Worm (Caenorhabditis elegans) whole organism, mixed stage, embryonic: ENCODE data around the gene T19D12.5.

Experiments
- M03D4.4 ChIP-seq: sonication (generic microtip); optimal IDR thresholded peaks from 2 replicates; lab custom pipeline; 2017; ENCODE audit warnings: mild to moderate bottlenecking, missing genetic modification characterization, missing compliant biosample characterization
- bed-3 ChIP-seq: fragments of 200-800 bp; sonication (Bioruptor generic); optimal IDR thresholded peaks from 3 replicates; lab custom pipeline; 2018; ENCODE audit warnings: mild to moderate bottlenecking, missing genetic modification characterization, moderate library complexity, missing compliant biosample characterization
- blmp-1 ChIP-seq: fragments of 150-350 bp; optimal IDR thresholded peaks from 2 replicates; lab custom pipeline; 2014; ENCODE audit warnings: missing biosample characterization, missing genetic modification characterization
- ceh-39 ChIP-seq: fragments of 150-350 bp; optimal IDR thresholded peaks from 2 replicates; lab custom pipeline; 2014; ENCODE audit warnings: missing biosample characterization, missing genetic modification characterization
- ceh-43 ChIP-seq: fragments of 200-800 bp; sonication (Bioruptor generic); optimal IDR thresholded peaks from 2 replicates; lab custom pipeline; 2018; ENCODE audit warnings: mild to moderate bottlenecking, missing genetic modification characterization, moderate library complexity, missing compliant biosample characterization
- ceh-83 ChIP-seq: fragments of 200-800 bp; sonication (Bioruptor generic); optimal IDR thresholded peaks from 2 replicates; lab custom pipeline; 2018; ENCODE audit warnings: mild to moderate bottlenecking, missing genetic modification characterization, missing compliant biosample characterization
- ces-1 ChIP-seq: fragments of 150-350 bp; optimal IDR thresholded peaks from 2 replicates; lab custom pipeline; 2014; ENCODE audit warnings: missing biosample characterization, missing genetic modification reagents, missing genetic modification characterization
- cnd-1 ChIP-seq: fragments of 200-800 bp; sonication (Bioruptor generic); optimal IDR thresholded peaks from 2 replicates; lab custom pipeline; 2018; ENCODE audit warnings: mild to moderate bottlenecking, missing genetic modification characterization, missing compliant biosample characterization
- drap-1 ChIP-seq: fragments of 200-800 bp; sonication (Bioruptor generic); optimal IDR thresholded peaks from 3 replicates; lab custom pipeline; 2018; ENCODE audit warnings: mild to moderate bottlenecking, missing genetic modification characterization, missing compliant biosample characterization
- elt-3 ChIP-seq: fragments of 150-350 bp; optimal IDR thresholded peaks from 2 replicates; lab custom pipeline; 2014; ENCODE audit warnings: missing biosample characterization, missing genetic modification characterization
- flh-1 ChIP-seq: fragments of 200-800 bp; sonication (Bioruptor generic); optimal IDR thresholded peaks from 2 replicates; lab custom pipeline; 2018; ENCODE audit warnings: mild to moderate bottlenecking, missing genetic modification characterization, moderate library complexity, missing compliant biosample characterization
- hlh-1 ChIP-seq: fragments of 150-350 bp; optimal IDR thresholded peaks from 2 replicates; lab custom pipeline; 2014; ENCODE audit warnings: missing biosample characterization, missing genetic modification reagents, missing genetic modification characterization
- lin-13 ChIP-seq: fragments of 150-350 bp; optimal IDR thresholded peaks from 2 replicates; lab custom pipeline; 2014; ENCODE audit warnings: missing biosample characterization, missing genetic modification characterization
- lin-32 ChIP-seq: fragments of 200-800 bp; sonication (Bioruptor generic); optimal IDR thresholded peaks from 2 replicates; lab custom pipeline; 2018; ENCODE audit warnings: mild to moderate bottlenecking, missing genetic modification characterization, missing compliant biosample characterization
- lsy-2 ChIP-seq: fragments of 150-350 bp; optimal IDR thresholded peaks from 2 replicates; lab custom pipeline; 2014; ENCODE audit warnings: missing biosample characterization, missing genetic modification characterization
- mab-5 ChIP-seq: fragments of 150-350 bp; optimal IDR thresholded peaks from 2 replicates; lab custom pipeline; 2014; ENCODE audit warnings: missing biosample characterization, missing genetic modification characterization
- mep-1 ChIP-seq: fragments of 150-350 bp; optimal IDR thresholded peaks from 2 replicates; lab custom pipeline; 2017; ENCODE audit warnings: missing biosample characterization, missing genetic modification reagents, missing genetic modification characterization, inconsistent platforms
- mls-2 ChIP-seq: sonication (generic microtip); optimal IDR thresholded peaks from 2 replicates; lab custom pipeline; 2016; ENCODE audit warnings: mild to moderate bottlenecking, missing genetic modification characterization, moderate library complexity, missing compliant biosample characterization
- nhr-12 ChIP-seq: fragments of 150-350 bp; optimal IDR thresholded peaks from 2 replicates; lab custom pipeline; 2014; ENCODE audit warnings: missing biosample characterization, missing genetic modification characterization
- nhr-2 ChIP-seq: fragments of 150-350 bp; optimal IDR thresholded peaks from 2 replicates; lab custom pipeline; 2014; ENCODE audit warnings: missing biosample characterization, missing genetic modification characterization
- nhr-237 ChIP-seq: fragments of 150-350 bp; optimal IDR thresholded peaks from 2 replicates; lab custom pipeline; 2014; ENCODE audit warnings: missing biosample characterization, missing genetic modification characterization
- nhr-28 ChIP-seq: fragments of 150-350 bp; optimal IDR thresholded peaks from 2 replicates; lab custom pipeline; 2014; ENCODE audit warnings: missing biosample characterization, missing genetic modification characterization
- nhr-76 ChIP-seq: sonication (generic microtip); optimal IDR thresholded peaks from 2 replicates; lab custom pipeline; 2017; ENCODE audit warnings: missing biosample characterization, missing genetic modification characterization
- pha-4 ChIP-seq: fragments of 150-350 bp; optimal IDR thresholded peaks from 2 replicates; lab custom pipeline; 2018; ENCODE audit warnings: missing biosample characterization, missing genetic modification reagents, missing genetic modification characterization
- sptf-1 ChIP-seq: sonication (generic microtip); optimal IDR thresholded peaks from 2 replicates; lab custom pipeline; 2017; ENCODE audit warnings: mild to moderate bottlenecking, missing genetic modification characterization, moderate library complexity, missing compliant biosample characterization
- tbx-8 ChIP-seq: fragments of 200-800 bp; sonication (Bioruptor generic); optimal IDR thresholded peaks from 2 replicates; lab custom pipeline; 2018; ENCODE audit warnings: mild to moderate bottlenecking, missing genetic modification characterization, moderate library complexity, missing compliant biosample characterization
- unc-120 ChIP-seq: sonication (generic microtip); optimal IDR thresholded peaks from 2 replicates; lab custom pipeline; 2017; ENCODE audit warnings: missing genetic modification characterization, missing compliant biosample characterization; ENCODE audit not compliant: poor library complexity, severe bottlenecking
- unc-39 ChIP-seq: fragments of 150-350 bp; optimal IDR thresholded peaks from 2 replicates; lab custom pipeline; 2014; ENCODE audit warnings: missing biosample characterization, missing genetic modification characterization
- unc-62 ChIP-seq: fragments of 150-350 bp; optimal IDR thresholded peaks from 2 replicates; lab custom pipeline; 2014; ENCODE audit warnings: missing biosample characterization, missing genetic modification reagents, missing genetic modification characterization
- zip-8 ChIP-seq: fragments of 150-350 bp; optimal IDR thresholded peaks from 2 replicates; lab custom pipeline; 2014; ENCODE audit warnings: missing biosample characterization, missing genetic modification characterization
- ztf-11 ChIP-seq: fragments of 150-350 bp; optimal IDR thresholded peaks from 2 replicates; lab custom pipeline; 2014; ENCODE audit warnings: missing biosample characterization, missing genetic modification characterization

Gene T19D12.5

ce11 chrII:6667534-6667933 lies 31.5 kb upstream of the T19D12.5 start:
- TF ChIP-seq flh-1 (GFP tag; lab: Kevin White, UChicago), result no peak

DNA sequence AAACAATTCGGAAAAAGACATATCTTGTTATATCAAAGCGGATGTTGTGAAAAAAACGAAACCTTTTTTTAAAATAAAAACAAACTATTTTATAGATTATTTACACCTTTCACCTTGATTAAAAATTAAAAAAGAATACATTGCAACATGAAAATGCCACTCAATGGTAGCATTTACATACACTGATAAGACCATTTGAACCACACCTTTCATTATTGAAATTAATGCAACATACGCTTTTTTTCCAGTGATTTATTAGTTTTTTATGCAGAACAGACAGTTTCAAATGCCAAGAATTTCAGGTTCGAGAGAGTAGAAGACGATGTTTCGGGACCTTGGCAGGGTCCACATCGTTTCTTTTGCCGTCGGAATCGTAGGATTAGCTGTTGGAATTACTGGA lies 30.6 kb upstream of the T19D12.5 start, which contains the start of gene T19D12.1:
Gene T19D12.1, plus strand, starts transcription at position 301 of the 400 bp plus-strand sequence.
- no peak for TF ChIP-seq mep-1 (tag; lab: Kevin White, UChicago)
- TF ChIP-seq mab-5 (tag; lab: Kevin White, UChicago), result no peak
- TF ChIP-seq lin-13 (tag; lab: Kevin White, UChicago), result no peak
- TF ChIP-seq sptf-1 (tag; lab: Kevin White, UChicago), result no peak
- TF ChIP-seq ceh-43 (GFP tag; lab: Kevin White, UChicago), result no peak
- no peak for TF ChIP-seq zip-8 (tag; lab: Kevin White, UChicago)
- TF ChIP-seq nhr-2 (tag; lab: Kevin White, UChicago), result no peak
- TF ChIP-seq unc-120 (tag; lab: Kevin White, UChicago), result no peak
- TF ChIP-seq ceh-83 (GFP tag; lab: Kevin White, UChicago), result no peak
- no peak for TF ChIP-seq nhr-12
- no peak for TF ChIP-seq M03D4.4
- TF ChIP-seq drap-1 (GFP tag; lab: Kevin White, UChicago), result no peak
- TF ChIP-seq, all 35 proteins: peak for 0

DNA sequence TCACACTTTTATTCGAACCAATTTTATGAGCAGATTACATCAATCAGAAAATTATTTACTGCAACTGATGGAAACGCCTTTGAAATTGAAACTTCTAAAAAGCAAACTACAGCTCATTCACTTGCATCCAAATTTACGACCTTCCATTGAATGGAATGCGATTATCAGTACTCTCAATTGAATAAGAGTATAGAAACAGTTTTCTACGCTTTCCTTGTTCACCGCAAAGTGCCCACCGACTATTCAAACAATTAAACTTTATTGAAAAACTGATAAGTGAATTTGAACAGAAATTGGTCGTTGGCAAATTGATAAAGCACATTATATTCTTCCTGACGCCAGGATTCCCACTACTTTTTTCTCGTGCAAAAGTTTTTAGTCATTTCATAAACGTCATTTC lies 29.9 kb upstream of the T19D12.5 start:
- TF ChIP-seq blmp-1 (tag; lab: Kevin White, UChicago), result no peak
- TF ChIP-seq tbx-8, result no peak
- no peak for TF ChIP-seq unc-39 (tag; lab: Kevin White, UChicago)
- no peak for TF ChIP-seq drap-1 (GFP tag; lab: Kevin White, UChicago)
- no peak for TF ChIP-seq nhr-237 (tag; lab: Kevin White, UChicago)
- no peak for TF ChIP-seq unc-120 (tag; lab: Kevin White, UChicago)
- no peak for TF ChIP-seq mls-2 (tag; lab: Kevin White, UChicago)
- no peak for TF ChIP-seq sptf-1 (tag; lab: Kevin White, UChicago)
- no peak for TF ChIP-seq M03D4.4
- TF ChIP-seq pha-4 (tag; lab: Kevin White, UChicago), result no peak
- no peak for TF ChIP-seq unc-62 (GFP tag; lab: Kevin White, UChicago)
- TF ChIP-seq lsy-2 (tag; lab: Kevin White, UChicago), result no peak
- no peak for TF ChIP-seq lin-32 (GFP tag; lab: Kevin White, UChicago)
- no peak for TF ChIP-seq ces-1 (GFP tag; lab: Kevin White, UChicago)

DNA sequence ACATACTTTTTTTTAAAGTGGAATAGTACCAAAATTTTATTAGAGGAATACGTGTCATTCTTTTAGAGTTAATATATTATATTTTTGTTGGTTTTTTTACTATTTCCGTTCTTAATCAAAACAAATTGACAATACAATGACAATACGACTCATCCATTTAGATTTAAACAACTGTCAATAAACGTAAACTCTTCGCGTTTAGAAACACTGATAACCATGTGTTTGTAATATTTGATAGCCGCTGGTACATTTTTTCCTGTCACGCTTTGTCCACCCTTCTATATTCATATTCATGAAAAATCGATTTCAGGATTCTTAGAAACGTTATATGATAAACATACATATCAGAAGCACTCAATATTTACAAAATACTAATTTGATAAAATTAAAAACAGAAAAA lies 27.8 kb upstream of the T19D12.5 start:
- TF ChIP-seq unc-39 (tag; lab: Kevin White, UChicago), result no peak
- TF ChIP-seq nhr-76, result no peak
- no peak for TF ChIP-seq ztf-11 (tag; lab: Kevin White, UChicago)
- no peak for TF ChIP-seq nhr-237 (tag; lab: Kevin White, UChicago)
- TF ChIP-seq mep-1 (tag; lab: Kevin White, UChicago), result no peak
- TF ChIP-seq nhr-28 (tag; lab: Kevin White, UChicago), result no peak
- no peak for TF ChIP-seq pha-4 (tag; lab: Kevin White, UChicago)
- TF ChIP-seq drap-1 (GFP tag; lab: Kevin White, UChicago), result no peak
- no peak for TF ChIP-seq unc-62 (GFP tag; lab: Kevin White, UChicago)
- no peak for TF ChIP-seq ces-1 (GFP tag; lab: Kevin White, UChicago)
- TF ChIP-seq lsy-2 (tag; lab: Kevin White, UChicago), result no peak
- TF ChIP-seq tbx-8, result no peak
- TF ChIP-seq cnd-1, result no peak
- TF ChIP-seq M03D4.4, result no peak
- no peak for TF ChIP-seq ceh-39 (tag; lab: Kevin White, UChicago)
- no peak for TF ChIP-seq zip-8 (tag; lab: Kevin White, UChicago)
- no peak for TF ChIP-seq sptf-1 (tag; lab: Kevin White, UChicago)
- TF ChIP-seq blmp-1 (tag; lab: Kevin White, UChicago), result no peak
- no peak for TF ChIP-seq bed-3 (GFP tag; lab: Kevin White, UChicago)
- TF ChIP-seq elt-3 (tag; lab: Kevin White, UChicago), result no peak

DNA sequence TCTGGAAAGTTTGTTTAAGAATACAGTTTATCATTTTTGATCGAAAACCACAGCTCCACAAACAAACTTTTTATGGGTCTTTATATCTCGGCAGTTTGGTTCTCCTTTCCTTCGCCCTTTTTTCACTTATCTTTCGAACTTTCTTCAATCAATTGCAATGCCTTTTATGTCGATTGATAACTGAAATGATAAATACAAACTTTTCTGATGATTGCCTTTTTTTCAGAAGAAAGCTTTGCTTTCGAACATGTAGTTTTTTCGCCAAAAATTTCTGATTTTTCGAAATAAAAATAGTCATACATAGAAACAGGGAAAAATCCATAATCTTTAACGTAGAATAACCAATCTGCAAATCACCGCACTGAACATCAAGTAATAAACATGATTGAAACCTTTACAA lies 25.2 kb upstream of the T19D12.5 start, which contains the start of gene T19D12.2:
Gene T19D12.2, plus strand, starts transcription at position 125 of the 400 bp plus-strand sequence.
- TF ChIP-seq hlh-1 (tag; lab: Kevin White, UChicago) (no peak), cnd-1 (no peak), lsy-2 (tag; lab: Kevin White, UChicago) (no peak), lin-13 (tag; lab: Kevin White, UChicago) (no peak), mls-2 (tag; lab: Kevin White, UChicago) (no peak)
